Fruit fly (Drosophila melanogaster): ENCODE data around the gene CG4631.

The CG4631 gene

dm6 chr2L:16629176-16629575 is 22.0 kb downstream of the CG4631 start (continued):
- no peak for TF ChIP-seq dsx (GFP tag; optimal IDR thresholded peaks at IDR 0.05; ENCODE audit: poor library complexity, severe bottlenecking)
- TF ChIP-seq fd59A (GFP tag; optimal IDR thresholded peaks at IDR 0.05), result no peak
- no peak for TF ChIP-seq ss (GFP tag; optimal IDR thresholded peaks at IDR 0.05)
- no peak for TF ChIP-seq fkh (GFP tag; optimal IDR thresholded peaks at IDR 0.05)
- peak; percentile 8 for TF ChIP-seq net (GFP tag; optimal IDR thresholded peaks at IDR 0.05)
- TF ChIP-seq Ets96B (tag; optimal IDR thresholded peaks at IDR 0.05), result no peak
- no peak for TF ChIP-seq CG10669 (GFP tag; optimal IDR thresholded peaks at IDR 0.05)
- TF ChIP-seq CG6792 (GFP tag; optimal IDR thresholded peaks at IDR 0.05), result no peak
- no peak for TF ChIP-seq CG8319 (GFP tag; optimal IDR thresholded peaks at IDR 0.05)
- TF ChIP-seq fd85E (GFP tag; optimal IDR thresholded peaks at IDR 0.05), result no peak
- TF ChIP-seq CG9139 (GFP tag; optimal IDR thresholded peaks at IDR 0.05), result no peak
- no peak for TF ChIP-seq Hr39 (GFP tag; optimal IDR thresholded peaks at IDR 0.05)
- TF ChIP-seq Ets21C (GFP tag; optimal IDR thresholded peaks at IDR 0.05), result no peak
- peak; percentile 7 for TF ChIP-seq CG6276 (GFP tag; optimal IDR thresholded peaks at IDR 0.05)
- TF ChIP-seq CG11902 (GFP tag; optimal IDR thresholded peaks at IDR 0.05), result no peak
- no peak for TF ChIP-seq Blimp-1 (GFP tag; optimal IDR thresholded peaks at IDR 0.05)
- no peak; the same call in none of the 2 replicates for TF ChIP-seq CG15336 (GFP tag; IDR thresholded peaks at IDR 0.05)
- no peak for TF ChIP-seq vri (GFP tag; optimal IDR thresholded peaks at IDR 0.05)
- peak; percentile 22 for TF ChIP-seq achi (GFP tag; optimal IDR thresholded peaks at IDR 0.05)
- TF ChIP-seq CG3919 (GFP tag; optimal IDR thresholded peaks at IDR 0.05), result peak; percentile 34
- no peak for TF ChIP-seq Met (GFP tag; optimal IDR thresholded peaks at IDR 0.05)
- no peak for TF ChIP-seq Sox15 (GFP tag; optimal IDR thresholded peaks at IDR 0.05)
- peak; percentile 62; the same call in 2 of the 3 replicates for TF ChIP-seq eg (GFP tag; IDR thresholded peaks at IDR 0.05)

dm6 chr2L:16637335-16637734 is 30.2 kb downstream of the CG4631 start:
- TF ChIP-seq CG4318 (GFP tag; optimal IDR thresholded peaks at IDR 0.05) (no peak), CG6276 (GFP tag; optimal IDR thresholded peaks at IDR 0.05) (no peak), Eip78C (GFP tag) (no peak), net (GFP tag; optimal IDR thresholded peaks at IDR 0.05) (no peak), eg (GFP tag; IDR thresholded peaks at IDR 0.05) (peak; percentile 40; the same call in 1 of the 3 replicates), Eip93F (GFP tag; optimal IDR thresholded peaks at IDR 0.05) (no peak), CG6163 (GFP tag; IDR thresholded peaks at IDR 0.05) (peak; percentile 51; the same call in 2 of the 3 replicates), Blimp-1 (GFP tag; optimal IDR thresholded peaks at IDR 0.05) (no peak), lz (GFP tag; optimal IDR thresholded peaks at IDR 0.05) (no peak), Hr38 (GFP tag; optimal IDR thresholded peaks at IDR 0.05) (no peak), CG3032 (tag; optimal IDR thresholded peaks at IDR 0.05) (no peak), CG11294 (GFP tag; IDR thresholded peaks at IDR 0.05) (no peak), svp (GFP tag) (no peak), CG9139 (GFP tag; optimal IDR thresholded peaks at IDR 0.05) (no peak), CG11762 (GFP tag; optimal IDR thresholded peaks at IDR 0.05; ENCODE audit: insufficient read depth) (no peak), fd59A (GFP tag; optimal IDR thresholded peaks at IDR 0.05) (no peak), Eip75B (GFP tag; optimal IDR thresholded peaks at IDR 0.05) (no peak), Sox14 (GFP tag; optimal IDR thresholded peaks at IDR 0.05) (no peak), CG6854 (GFP tag; optimal IDR thresholded peaks at IDR 0.05) (peak; percentile 6), fkh (GFP tag; optimal IDR thresholded peaks at IDR 0.05) (peak; percentile 47), Lpt (GFP tag; optimal IDR thresholded peaks at IDR 0.05) (no peak), CG10669 (GFP tag; optimal IDR thresholded peaks at IDR 0.05) (no peak), CG32006 (GFP tag; optimal IDR thresholded peaks at IDR 0.05) (no peak)

dm6 chr2L:16638349-16638748 is 31.2 kb downstream of the CG4631 start:
- TF ChIP-seq Hr39 (GFP tag; optimal IDR thresholded peaks at IDR 0.05) (no peak), Gug (GFP tag; IDR thresholded peaks at IDR 0.05) (0 out of 2 replicates have a peak, but pooled peaks have one; percentile 24), ss (GFP tag; optimal IDR thresholded peaks at IDR 0.05) (peak in 1 of 2 experiments; percentile 31)

All from whole organism, prepupa.